Worm (Caenorhabditis elegans) whole organism, L2 larva: ENCODE measurements around the gene Y22D7AR.7.

Experiments
- C34F6.9 ChIP-seq: fragments of 150-350 bp; optimal IDR thresholded peaks from 2 replicates; lab custom pipeline; 2014; ENCODE audit warnings: missing biosample characterization, missing genetic modification characterization
- F13H6.1 ChIP-seq: sonication (generic microtip); optimal IDR thresholded peaks from 2 replicates; lab custom pipeline; 2016; ENCODE audit warnings: missing genetic modification characterization, missing compliant biosample characterization
- R02D3.7 ChIP-seq: fragments of 150-350 bp; optimal IDR thresholded peaks from 2 replicates; lab custom pipeline; 2014; ENCODE audit warnings: missing biosample characterization, missing genetic modification characterization
- Y55F3AM.14 ChIP-seq: fragments of 200-800 bp; sonication (Bioruptor generic); optimal IDR thresholded peaks from 2 replicates; lab custom pipeline; 2018; ENCODE audit warnings: mild to moderate bottlenecking, missing genetic modification characterization, missing compliant biosample characterization
- ZK546.5 ChIP-seq: sonication (generic microtip); optimal IDR thresholded peaks from 2 replicates; lab custom pipeline; 2017; ENCODE audit warnings: missing biosample characterization, missing genetic modification characterization
- aly-2 ChIP-seq: fragments of 150-350 bp; optimal IDR thresholded peaks from 2 replicates; lab custom pipeline; 2014; ENCODE audit warnings: missing biosample characterization, missing genetic modification characterization
- ama-1 ChIP-seq: fragments of 150-350 bp; optimal IDR thresholded peaks from 2 replicates; lab custom pipeline; 2018; ENCODE audit warnings: inconsistent platforms
- blmp-1 ChIP-seq: sonication (generic microtip); optimal IDR thresholded peaks from 2 replicates; lab custom pipeline; 2017; ENCODE audit warnings: missing genetic modification characterization, mild to moderate bottlenecking, missing compliant biosample characterization, antibody characterized with exemption, moderate library complexity; ENCODE audit not compliant: insufficient read depth
- ceh-16 ChIP-seq: fragments of 150-350 bp; optimal IDR thresholded peaks from 2 replicates; lab custom pipeline; 2014; ENCODE audit warnings: missing biosample characterization, missing genetic modification characterization
- ceh-82 ChIP-seq: fragments of 150-350 bp; optimal IDR thresholded peaks from 2 replicates; lab custom pipeline; 2014; ENCODE audit warnings: missing biosample characterization, missing genetic modification characterization
- crh-2 ChIP-seq: sonication (generic microtip); optimal IDR thresholded peaks from 2 replicates; lab custom pipeline; 2017; ENCODE audit warnings: missing biosample characterization, missing genetic modification characterization
- dmd-4 ChIP-seq: sonication (generic microtip); optimal IDR thresholded peaks from 2 replicates; lab custom pipeline; 2017; ENCODE audit warnings: missing biosample characterization, missing genetic modification characterization
- elt-1 ChIP-seq: fragments of 150-350 bp; optimal IDR thresholded peaks from 2 replicates; lab custom pipeline; 2014; ENCODE audit warnings: missing biosample characterization, missing genetic modification characterization
- elt-3 ChIP-seq: sonication (generic microtip); optimal IDR thresholded peaks from 2 replicates; lab custom pipeline; 2017; ENCODE audit warnings: missing biosample characterization, missing genetic modification characterization
- fos-1 ChIP-seq: fragments of 150-350 bp; optimal IDR thresholded peaks from 2 replicates; lab custom pipeline; 2014; ENCODE audit warnings: missing biosample characterization, missing genetic modification characterization
- lin-13 ChIP-seq: fragments of 150-350 bp; optimal IDR thresholded peaks from 2 replicates; lab custom pipeline; 2014; ENCODE audit warnings: missing biosample characterization, missing genetic modification reagents, missing genetic modification characterization
- lsy-2 ChIP-seq, 2 experiments: fragments of 150-350 bp in 1 of 2; sonication (generic microtip) in 1 of 2; optimal IDR thresholded peaks; 2 replicates each; lab custom pipeline; 2014 to 2017; ENCODE audit warnings: missing biosample characterization in 2 of 2, missing genetic modification characterization in 2 of 2
- mab-5 ChIP-seq: fragments of 150-350 bp; optimal IDR thresholded peaks from 2 replicates; lab custom pipeline; 2014; ENCODE audit warnings: missing biosample characterization, missing genetic modification characterization
- mbf-1 ChIP-seq: sonication (generic microtip); optimal IDR thresholded peaks from 2 replicates; lab custom pipeline; 2017; ENCODE audit warnings: missing biosample characterization, missing genetic modification characterization
- mdl-1 ChIP-seq, 2 experiments: fragments of 150-350 bp in 1 of 2; sonication (generic microtip) in 1 of 2; optimal IDR thresholded peaks; 2 replicates each; lab custom pipeline; 2017; ENCODE audit warnings: missing biosample characterization in 2 of 2, missing genetic modification characterization in 2 of 2
- nhr-10 ChIP-seq: sonication (generic microtip); optimal IDR thresholded peaks from 2 replicates; lab custom pipeline; 2017; ENCODE audit warnings: missing biosample characterization, missing genetic modification characterization
- nhr-11 ChIP-seq: fragments of 150-350 bp; optimal IDR thresholded peaks from 2 replicates; lab custom pipeline; 2014; ENCODE audit warnings: missing biosample characterization, missing genetic modification characterization
- nhr-12 ChIP-seq: fragments of 150-350 bp; optimal IDR thresholded peaks from 2 replicates; lab custom pipeline; 2014; ENCODE audit warnings: missing biosample characterization, missing genetic modification characterization
- nhr-23 ChIP-seq: fragments of 150-350 bp; optimal IDR thresholded peaks from 2 replicates; lab custom pipeline; 2014; ENCODE audit warnings: missing biosample characterization, missing genetic modification reagents, missing genetic modification characterization
- nhr-25 ChIP-seq: fragments of 150-350 bp; sonication (generic microtip); optimal IDR thresholded peaks from 3 replicates; lab custom pipeline; 2014; ENCODE audit warnings: missing biosample characterization, missing genetic modification characterization
- nhr-6 ChIP-seq: fragments of 150-350 bp; optimal IDR thresholded peaks from 2 replicates; lab custom pipeline; 2014; ENCODE audit warnings: missing biosample characterization, missing genetic modification characterization
- nhr-77 ChIP-seq: fragments of 150-350 bp; optimal IDR thresholded peaks from 2 replicates; lab custom pipeline; 2014; ENCODE audit warnings: missing biosample characterization, missing genetic modification characterization
- peb-1 ChIP-seq: fragments of 150-350 bp; optimal IDR thresholded peaks from 2 replicates; lab custom pipeline; 2014; ENCODE audit warnings: missing biosample characterization, missing genetic modification characterization
- sem-4 ChIP-seq: fragments of 150-350 bp; optimal IDR thresholded peaks from 2 replicates; lab custom pipeline; 2014; ENCODE audit warnings: missing biosample characterization, missing genetic modification reagents, missing genetic modification characterization
- skn-1 ChIP-seq: sonication (generic microtip); optimal IDR thresholded peaks from 2 replicates; lab custom pipeline; 2017; ENCODE audit warnings: missing biosample characterization, missing genetic modification characterization
- sma-3 ChIP-seq: sonication (generic microtip); optimal IDR thresholded peaks from 2 replicates; lab custom pipeline; 2016; ENCODE audit warnings: missing genetic modification reagents, missing genetic modification characterization, missing compliant biosample characterization
- sma-9 ChIP-seq, 2 experiments: fragments of 150-350 bp in 1 of 2; sonication (generic microtip) in 1 of 2; optimal IDR thresholded peaks; 2 replicates each; lab custom pipeline; 2014 to 2016; ENCODE audit warnings: missing genetic modification characterization in 2 of 2, mild to moderate bottlenecking in 1 of 2, missing biosample characterization in 1 of 2, missing compliant biosample characterization in 1 of 2, missing genetic modification reagents in 1 of 2, moderate library complexity in 1 of 2
- snpc-4 ChIP-seq: fragments of 150-350 bp; optimal IDR thresholded peaks from 2 replicates; lab custom pipeline; 2014; ENCODE audit warnings: missing biosample characterization, missing genetic modification characterization
- unc-39 ChIP-seq: fragments of 150-350 bp; optimal IDR thresholded peaks from 2 replicates; lab custom pipeline; 2014; ENCODE audit warnings: missing biosample characterization, missing genetic modification characterization
- unc-55 ChIP-seq: fragments of 150-350 bp; sonication (generic microtip); optimal IDR thresholded peaks from 3 replicates; lab custom pipeline; 2014; ENCODE audit warnings: missing biosample characterization, missing genetic modification reagents, missing genetic modification characterization
- unc-62 ChIP-seq: fragments of 150-350 bp; optimal IDR thresholded peaks from 2 replicates; lab custom pipeline; 2014; ENCODE audit warnings: missing biosample characterization, missing genetic modification reagents, missing genetic modification characterization
- ztf-1 ChIP-seq: fragments of 200-800 bp; sonication (Bioruptor generic); conservative IDR thresholded peaks from 2 replicates; pipeline ENCODE4 v1.3.6; 2022; ENCODE audit warnings: missing genetic modification characterization, missing compliant biosample characterization
- ztf-4 ChIP-seq: fragments of 150-350 bp; optimal IDR thresholded peaks from 2 replicates; lab custom pipeline; 2014; ENCODE audit warnings: missing biosample characterization, missing genetic modification characterization

Gene Y22D7AR.7

DNA sequence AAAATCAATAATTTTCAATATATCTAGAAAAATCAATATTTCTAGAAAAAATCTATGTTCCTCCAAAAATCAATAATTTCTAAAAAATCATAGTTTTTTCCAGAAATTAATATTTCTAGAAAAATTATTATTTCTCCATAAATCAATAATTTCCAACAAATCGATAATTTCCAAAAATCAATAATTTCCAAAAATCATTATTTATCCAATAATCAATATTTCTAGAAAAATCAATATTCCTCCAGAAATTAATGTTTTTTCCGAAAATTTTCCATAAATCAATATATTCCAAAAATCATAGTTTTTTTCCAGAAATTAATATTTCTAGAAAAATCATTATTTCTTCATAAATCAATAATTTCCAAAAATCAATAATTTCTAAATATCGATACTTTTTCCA, 24.8 kb downstream of the Y22D7AR.7 start:
- TF ChIP-seq crh-2: no peak
- no peak for TF ChIP-seq nhr-23 (tag; lab: Kevin White, UChicago)
- TF ChIP-seq fos-1 (tag; lab: Kevin White, UChicago): no peak
- no peak for TF ChIP-seq unc-39 (tag; lab: Kevin White, UChicago)
- TF ChIP-seq peb-1 (tag; lab: Kevin White, UChicago): no peak
- TF ChIP-seq nhr-12 (tag; lab: Kevin White, UChicago): no peak
- no peak for TF ChIP-seq dmd-4 (tag; lab: Kevin White, UChicago)
- TF ChIP-seq ceh-82 (tag; lab: Kevin White, UChicago): no peak
- no peak for TF ChIP-seq ceh-16 (tag; lab: Kevin White, UChicago)

DNA sequence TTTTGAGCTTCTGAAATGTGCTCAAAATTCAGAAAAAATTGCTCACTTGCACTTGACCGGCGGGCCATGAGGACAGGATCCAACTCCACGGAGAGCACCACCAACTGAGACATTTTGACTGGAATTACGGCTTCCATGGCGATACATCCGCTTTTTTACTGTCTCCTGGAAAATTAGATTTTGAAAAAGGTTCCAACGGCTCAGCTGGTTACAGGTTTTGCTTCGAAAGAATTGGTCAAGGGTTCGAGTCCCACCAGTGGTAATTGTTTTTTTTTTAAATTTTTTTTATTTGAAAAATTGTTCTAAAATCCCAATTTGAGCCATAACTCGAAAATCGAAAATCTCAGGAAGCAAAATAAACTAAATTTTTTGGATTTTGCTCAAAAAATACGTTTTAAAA, 25.5 kb downstream of the Y22D7AR.7 start:
- TF ChIP-seq elt-1 (tag; lab: Kevin White, UChicago) (no peak), crh-2 (no peak), nhr-23 (tag; lab: Kevin White, UChicago) (no peak), ZK546.5 (tag; lab: Kevin White, UChicago) (no peak), mbf-1 (no peak), lin-13 (GFP tag; lab: Kevin White, UChicago) (no peak), skn-1 (tag; lab: Kevin White, UChicago) (no peak), unc-62 (GFP tag; lab: Kevin White, UChicago) (no peak), ztf-4 (tag; lab: Kevin White, UChicago) (no peak), ceh-16 (tag; lab: Kevin White, UChicago) (no peak), elt-3 (tag; lab: Kevin White, UChicago) (no peak), lsy-2 (tag; optimal IDR thresholded peaks at IDR 0.05; lab: Kevin White, UChicago) (no peak)

DNA sequence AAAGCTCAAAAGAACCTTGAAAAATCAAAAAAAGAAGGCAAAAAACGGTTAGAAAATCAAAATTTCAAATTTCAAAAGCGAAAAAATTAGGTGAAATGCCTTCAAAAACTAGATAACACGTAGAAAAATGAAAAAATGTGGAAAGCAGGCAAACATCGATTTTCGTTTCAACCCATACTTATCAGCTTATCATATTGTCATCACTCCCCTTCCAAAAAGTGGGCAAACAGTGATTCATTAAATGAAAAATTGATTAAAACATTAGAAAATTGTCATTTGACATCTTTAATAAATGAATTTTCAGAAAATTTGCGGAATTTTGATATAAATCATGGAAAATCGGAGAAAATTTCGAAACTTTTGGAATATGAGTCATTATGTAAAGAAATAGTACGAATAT, 26.9 kb downstream of the Y22D7AR.7 start:
- TF ChIP-seq nhr-77 (no peak), ceh-82 (tag; lab: Kevin White, UChicago) (no peak), aly-2 (no peak), nhr-10 (no peak), ama-1 (lab: Kevin White, UChicago) (no peak), peb-1 (tag; lab: Kevin White, UChicago) (no peak), mbf-1 (no peak), elt-1 (tag; lab: Kevin White, UChicago) (no peak), unc-55 (GFP tag; lab: Kevin White, UChicago) (no peak), fos-1 (tag; lab: Kevin White, UChicago) (peak; percentile 99), mdl-1 (tag; optimal IDR thresholded peaks at IDR 0.05; lab: Kevin White, UChicago) (no peak), dmd-4 (tag; lab: Kevin White, UChicago) (no peak), sma-3 (GFP tag; lab: Kevin White, UChicago) (no peak), nhr-11 (no peak), sma-9 (GFP tag; optimal IDR thresholded peaks at IDR 0.05; lab: Kevin White, UChicago) (no peak), sma-9 (tag; optimal IDR thresholded peaks at IDR 0.05; lab: Kevin White, UChicago) (no peak), nhr-25 (tag; lab: Kevin White, UChicago) (no peak), F13H6.1 (tag; lab: Kevin White, UChicago) (no peak), nhr-6 (no peak), unc-62 (GFP tag; lab: Kevin White, UChicago) (no peak), Y55F3AM.14 (GFP tag; lab: Kevin White, UChicago) (no peak), C34F6.9 (tag; lab: Kevin White, UChicago) (no peak), ztf-1 (no peak), skn-1 (tag; lab: Kevin White, UChicago) (peak; percentile 69), sem-4 (tag; lab: Kevin White, UChicago) (no peak), crh-2 (peak; percentile 9)

DNA sequence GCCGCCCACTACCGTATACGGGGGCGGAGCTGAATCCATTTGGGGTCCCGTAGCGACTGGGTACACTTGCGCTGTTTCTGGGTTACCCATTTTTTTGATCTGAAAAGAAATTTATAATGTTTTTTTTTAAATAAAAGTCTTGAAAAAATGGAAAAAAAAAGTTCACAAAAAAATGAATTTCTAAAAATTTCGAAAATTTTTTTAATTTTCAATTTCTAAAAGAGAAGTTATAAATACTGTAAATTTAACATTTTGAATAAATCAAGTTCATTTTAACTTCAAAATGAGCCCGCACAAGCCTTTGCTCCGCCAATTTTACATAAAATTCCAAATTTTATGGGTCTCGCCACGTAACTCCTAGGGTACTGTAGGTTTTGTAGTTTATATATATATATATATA, 28.1 kb downstream of the Y22D7AR.7 start, which contains the start of gene Y22D7AL.15:
Gene Y22D7AL.15, minus strand, starts transcription at position 101 of the 400 bp plus-strand sequence.
- TF ChIP-seq mab-5 (tag; lab: Kevin White, UChicago): no peak
- no peak for TF ChIP-seq snpc-4
- TF ChIP-seq blmp-1 (tag; lab: Kevin White, UChicago): no peak
- TF ChIP-seq mdl-1 (tag; optimal IDR thresholded peaks at IDR 0.05; lab: Kevin White, UChicago): no peak
- no peak for TF ChIP-seq R02D3.7 (tag; lab: Kevin White, UChicago)
